Fruit fly (Drosophila melanogaster): ENCODE results near the gene CG3309.

CG3309 gene

DNA sequence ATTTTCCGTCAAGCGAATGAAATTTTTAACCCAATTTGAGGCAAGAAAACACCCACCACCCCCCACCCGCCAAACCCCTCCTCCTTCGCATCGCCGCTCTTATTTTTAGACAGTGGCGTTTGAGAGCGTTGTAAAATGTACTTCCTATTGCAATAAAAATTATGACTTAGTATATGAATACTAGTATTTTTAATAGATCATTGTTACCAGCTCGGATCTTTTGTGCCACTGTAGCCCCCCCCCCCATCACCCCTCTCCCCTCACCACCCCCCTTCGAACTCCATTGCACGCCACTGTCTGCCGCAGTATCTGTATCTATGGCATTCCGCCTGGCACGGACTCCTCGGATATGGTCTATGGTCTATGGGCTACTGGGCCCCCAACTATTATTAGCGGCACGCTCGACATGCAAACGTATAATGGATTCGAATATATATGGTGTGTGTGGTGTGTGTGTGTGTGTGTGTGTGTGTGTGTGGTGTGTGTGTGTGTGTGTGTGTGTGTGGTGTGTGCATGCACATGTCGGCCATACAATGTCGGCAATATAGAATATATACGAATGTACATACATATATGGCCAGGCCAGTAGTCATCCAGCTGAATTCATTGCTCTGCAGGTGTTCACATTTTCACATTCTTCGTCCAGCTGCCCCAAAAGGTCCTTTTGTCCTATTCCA, 20.9 kb upstream of the CG3309 start (continued):
- no peak for TF ChIP-seq prd (optimal IDR thresholded peaks at IDR 0.05)
- TF ChIP-seq prd (GFP tag; IDR thresholded peaks at IDR 0.05) = peak; percentile 57; the same call in 2 of the 3 replicates
- TF ChIP-seq Optix (GFP tag; IDR thresholded peaks at IDR 0.05) = 0 out of 3 replicates have a peak, but pooled peaks have one; percentile 17
- TF ChIP-seq shn (GFP tag; optimal IDR thresholded peaks at IDR 0.05) = no peak
- TF ChIP-seq Doc2 (GFP tag; IDR thresholded peaks at IDR 0.05) = no peak
- no peak for TF ChIP-seq lov (optimal IDR thresholded peaks at IDR 0.05)
- no peak for TF ChIP-seq lov (GFP tag; IDR thresholded peaks at IDR 0.05)
- TF ChIP-seq tgo (GFP tag; IDR thresholded peaks at IDR 0.05) = 0 out of 3 replicates have a peak, but pooled peaks have one; percentile 18
- TF ChIP-seq CG32767 (GFP tag; IDR thresholded peaks at IDR 0.05) = 0 out of 2 replicates have a peak, but pooled peaks have one; percentile 24
- TF ChIP-seq rib (GFP tag; IDR thresholded peaks at IDR 0.05) = no peak
- TF ChIP-seq Deaf1 (tag; optimal IDR thresholded peaks at IDR 0.05) = no peak
- peak; percentile 41; the same call in 1 of the 4 replicates for TF ChIP-seq Gug (GFP tag; IDR thresholded peaks at IDR 0.05)
- TF ChIP-seq sisA (GFP tag; IDR thresholded peaks at IDR 0.05) = peak; percentile 63
- TF ChIP-seq CG9215 (GFP tag; IDR thresholded peaks at IDR 0.05) = 0 out of 2 replicates have a peak, but pooled peaks have one; percentile 15
- TF ChIP-seq CG12769 (tag; optimal IDR thresholded peaks at IDR 0.05) = peak; percentile 51
- TF ChIP-seq CG12391 (tag; optimal IDR thresholded peaks at IDR 0.05) = peak; percentile 21
- TF ChIP-seq lmd (GFP tag; IDR thresholded peaks at IDR 0.05) = peak; percentile 48
- peak; percentile 48; the same call in 1 of the 2 replicates for TF ChIP-seq HLH3B (GFP tag; IDR thresholded peaks at IDR 0.05)
- TF ChIP-seq chn (GFP tag; optimal IDR thresholded peaks at IDR 0.05) = no peak
- no peak for TF ChIP-seq CG17829 (tag; optimal IDR thresholded peaks at IDR 0.05)
- TF ChIP-seq Pdp1 (GFP tag; optimal IDR thresholded peaks at IDR 0.05) = no peak
- TF ChIP-seq Tbp (GFP tag; optimal IDR thresholded peaks at IDR 0.05) = no peak
- TF ChIP-seq lilli (GFP tag; optimal IDR thresholded peaks at IDR 0.05) = no peak
- peak; percentile 11 for TF ChIP-seq cg (GFP tag; optimal IDR thresholded peaks at IDR 0.05)
- peak; percentile 48 for TF ChIP-seq Blimp-1 (GFP tag; optimal IDR thresholded peaks at IDR 0.05)
- TF ChIP-seq Drgx (GFP tag; IDR thresholded peaks at IDR 0.05) = peak; percentile 15; the same call in 1 of the 2 replicates
- no peak for TF ChIP-seq HHEX (GFP tag; optimal IDR thresholded peaks at IDR 0.05)
- peak; percentile 40 for TF ChIP-seq row (GFP tag; IDR thresholded peaks at IDR 0.05)
- TF ChIP-seq CG1832 (GFP tag; optimal IDR thresholded peaks at IDR 0.05) = no peak
- TF ChIP-seq D (optimal IDR thresholded peaks at IDR 0.05) = no peak
- peak; percentile 15 for TF ChIP-seq D (GFP tag; optimal IDR thresholded peaks at IDR 0.05)
- TF ChIP-seq CG11504 (tag; optimal IDR thresholded peaks at IDR 0.05) = peak; percentile 7
- no peak for TF ChIP-seq CG7271 (tag; optimal IDR thresholded peaks at IDR 0.05)
- peak; percentile 39 for TF ChIP-seq CG18599 (GFP tag; optimal IDR thresholded peaks at IDR 0.05)
- peak; percentile 23 for TF ChIP-seq lab (GFP tag; optimal IDR thresholded peaks at IDR 0.05)
- TF ChIP-seq Sox102F (GFP tag; optimal IDR thresholded peaks at IDR 0.05) = peak; percentile 63
- peak; percentile 28 for TF ChIP-seq unpg (GFP tag; optimal IDR thresholded peaks at IDR 0.05)
- no peak for TF ChIP-seq ap (GFP tag; IDR thresholded peaks at IDR 0.05)
- TF ChIP-seq dysf (GFP tag; IDR thresholded peaks at IDR 0.05) = peak; percentile 33; the same call in 1 of the 3 replicates
- peak; percentile 47 for TF ChIP-seq gem (tag; optimal IDR thresholded peaks at IDR 0.05)
- peak; percentile 41 for TF ChIP-seq fd96Cb (tag; optimal IDR thresholded peaks at IDR 0.05)
- TF ChIP-seq klu (GFP tag; IDR thresholded peaks at IDR 0.05) = 0 out of 2 replicates have a peak, but pooled peaks have one; percentile 23
- no peak for TF ChIP-seq CG13775 (GFP tag; optimal IDR thresholded peaks at IDR 0.05)
- TF ChIP-seq CG10274 (GFP tag; optimal IDR thresholded peaks at IDR 0.05) = no peak
- TF ChIP-seq ssp (GFP tag; IDR thresholded peaks at IDR 0.05) = peak; percentile 40
- no peak for TF ChIP-seq CG18764 (GFP tag; optimal IDR thresholded peaks at IDR 0.05)
- TF ChIP-seq crol (GFP tag; IDR thresholded peaks at IDR 0.05) = peak; percentile 50; the same call in 1 of the 2 replicates
- no peak for TF ChIP-seq da (GFP tag; optimal IDR thresholded peaks at IDR 0.05)
- no peak for TF ChIP-seq CG12155 (GFP tag; optimal IDR thresholded peaks at IDR 0.05)
- TF ChIP-seq Sry-β (GFP tag; optimal IDR thresholded peaks at IDR 0.05) = no peak
